Fruit fly (Drosophila melanogaster): ENCODE results near the gene CG32085.
A peak's percentile ranks its signal among the peaks of the same experiment; 100 is the strongest.

CG32085 gene

dm6 chr3L:11601133-11601532 is 79.0 kb downstream of the CG32085 start (continued):
- TF ChIP-seq CG3065 (GFP tag; optimal IDR thresholded peaks at IDR 0.05), result no peak
- no peak for TF ChIP-seq CG10274 (GFP tag; optimal IDR thresholded peaks at IDR 0.05)
- TF ChIP-seq gro (GFP tag; optimal IDR thresholded peaks at IDR 0.05), result no peak
- no peak for TF ChIP-seq ab (GFP tag; optimal IDR thresholded peaks at IDR 0.05)
- TF ChIP-seq CG7357 (GFP tag; IDR thresholded peaks at IDR 0.05), result 0 out of 3 replicates have a peak, but pooled peaks have one; percentile 32
- no peak for TF ChIP-seq CG2199 (GFP tag; IDR thresholded peaks at IDR 0.05)
- TF ChIP-seq kay (GFP tag; optimal IDR thresholded peaks at IDR 0.05), result no peak
- TF ChIP-seq Drgx (GFP tag; IDR thresholded peaks at IDR 0.05), result 0 out of 2 replicates have a peak, but pooled peaks have one; percentile 11
- no peak for TF ChIP-seq sens (GFP tag)
- TF ChIP-seq Side (GFP tag; optimal IDR thresholded peaks at IDR 0.05), result no peak
- TF ChIP-seq CG6854 (GFP tag; optimal IDR thresholded peaks at IDR 0.05), result no peak
- no peak for TF ChIP-seq CG12236 (GFP tag; optimal IDR thresholded peaks at IDR 0.05)
- TF ChIP-seq gsb-n (tag; optimal IDR thresholded peaks at IDR 0.05), result no peak
- TF ChIP-seq CG2120 (GFP tag; optimal IDR thresholded peaks at IDR 0.05), result no peak
- 0 out of 4 replicates have a peak, but pooled peaks have one; percentile 21 for TF ChIP-seq chinmo (GFP tag; IDR thresholded peaks at IDR 0.05; ENCODE audit: partially characterized antibody)
- no peak for TF ChIP-seq vvl (GFP tag; IDR thresholded peaks at IDR 0.05)
- no peak for TF ChIP-seq CG8089 (GFP tag; optimal IDR thresholded peaks at IDR 0.05)
- no peak for TF ChIP-seq Hmx (GFP tag; optimal IDR thresholded peaks at IDR 0.05)
- TF ChIP-seq peb (GFP tag; IDR thresholded peaks at IDR 0.05), result no peak
- TF ChIP-seq CG42726 (GFP tag; IDR thresholded peaks at IDR 0.05; ENCODE audit: partially characterized antibody), result no peak
- TF ChIP-seq Optix (GFP tag; IDR thresholded peaks at IDR 0.05), result no peak
- no peak for TF ChIP-seq kah (GFP tag; optimal IDR thresholded peaks at IDR 0.05)
- TF ChIP-seq Dll (GFP tag; IDR thresholded peaks at IDR 0.05; ENCODE audit: partially characterized antibody), result no peak
- TF ChIP-seq TFAM (GFP tag; optimal IDR thresholded peaks at IDR 0.05), result no peak
- no peak for TF ChIP-seq CG10979 (tag; optimal IDR thresholded peaks at IDR 0.05)
- no peak for TF ChIP-seq E2f2 (GFP tag; IDR thresholded peaks at IDR 0.05)
- no peak for TF ChIP-seq CG13424 (tag; optimal IDR thresholded peaks at IDR 0.05)
- no peak for TF ChIP-seq hth (optimal IDR thresholded peaks at IDR 0.05)
- TF ChIP-seq Dbx (GFP tag; IDR thresholded peaks at IDR 0.05), result 0 out of 3 replicates have a peak, but pooled peaks have one; percentile 11
- no peak for TF ChIP-seq CG3726 (GFP tag; IDR thresholded peaks at IDR 0.05)
- TF ChIP-seq Opbp (GFP tag; IDR thresholded peaks at IDR 0.05; ENCODE audit: partially characterized antibody), result 0 out of 3 replicates have a peak, but pooled peaks have one; percentile 31

All from whole organism, embryonic.